Worm (Caenorhabditis elegans) whole organism, L4 larva: ENCODE measurements around the gene sre-50.

Experiments
- R02D3.7 ChIP-seq: fragments of 150-350 bp; sonication (generic microtip); optimal IDR thresholded peaks from 3 replicates; lab custom pipeline; 2014; ENCODE audit warnings: missing biosample characterization, missing genetic modification characterization
- T20F7.1 ChIP-seq: fragments of 200-800 bp; sonication (Bioruptor generic); optimal IDR thresholded peaks from 2 replicates; lab custom pipeline; 2018; ENCODE audit warnings: mild to moderate bottlenecking, missing genetic modification characterization, missing compliant biosample characterization
- Y105C5A.15 ChIP-seq: fragments of 200-800 bp; sonication (Bioruptor generic); IDR thresholded peaks from 2 replicates; pipeline ENCODE4 v1.3.6; 2022; ENCODE audit warnings: missing genetic modification characterization, missing compliant biosample characterization
- aly-2 ChIP-seq: sonication (generic microtip); optimal IDR thresholded peaks from 2 replicates; lab custom pipeline; 2018; ENCODE audit warnings: missing biosample characterization, missing genetic modification characterization
- arid-1 ChIP-seq: fragments of 200-800 bp; sonication (Bioruptor generic); conservative IDR thresholded peaks from 2 replicates; pipeline ENCODE4 v1.3.6; 2022; ENCODE audit warnings: missing genetic modification reagents, missing genetic modification characterization, missing compliant biosample characterization
- ceh-28 ChIP-seq: fragments of 150-350 bp; optimal IDR thresholded peaks from 2 replicates; lab custom pipeline; 2014; ENCODE audit warnings: missing biosample characterization, missing genetic modification reagents, missing genetic modification characterization
- ceh-44 ChIP-seq: fragments of 200-800 bp; sonication (Bioruptor generic); IDR thresholded peaks from 2 replicates; pipeline ENCODE4 v1.3.6; 2022; ENCODE audit warnings: missing genetic modification reagents, missing genetic modification characterization, missing compliant biosample characterization
- ceh-82 ChIP-seq: sonication (generic microtip); optimal IDR thresholded peaks from 2 replicates; lab custom pipeline; 2017; ENCODE audit warnings: missing biosample characterization, missing genetic modification characterization
- daf-16 ChIP-seq, 3 experiments: sonication (generic microtip); optimal IDR thresholded peaks; 2 replicates each; lab custom pipeline; 2016 to 2017; ENCODE audit warnings: missing genetic modification characterization in 3 of 3, missing genetic modification reagents in 3 of 3, mild to moderate bottlenecking in 2 of 3, missing compliant biosample characterization in 2 of 3, missing biosample characterization in 1 of 3, moderate library complexity in 1 of 3
- daf-8 ChIP-seq: fragments of 200-800 bp; sonication (Bioruptor generic); IDR thresholded peaks from 2 replicates; pipeline ENCODE4 v1.3.6; 2022; ENCODE audit warnings: missing genetic modification characterization, missing compliant biosample characterization
- dmd-6 ChIP-seq: fragments of 200-800 bp; sonication (Bioruptor generic); IDR thresholded peaks from 2 replicates; pipeline ENCODE4 v1.3.6; 2022; ENCODE audit warnings: missing genetic modification reagents, missing genetic modification characterization, missing compliant biosample characterization
- dve-1 ChIP-seq: sonication (generic microtip); optimal IDR thresholded peaks from 2 replicates; lab custom pipeline; 2017; ENCODE audit warnings: antibody characterized with exemption, mild to moderate bottlenecking, missing genetic modification characterization, missing compliant biosample characterization; ENCODE audit not compliant: insufficient read depth
- hlh-11 ChIP-seq: fragments of 200-800 bp; sonication (Bioruptor generic); optimal IDR thresholded peaks from 2 replicates; lab custom pipeline; 2018; ENCODE audit warnings: mild to moderate bottlenecking, missing genetic modification characterization, missing compliant biosample characterization
- hmg-1.1 ChIP-seq: fragments of 200-800 bp; sonication (Bioruptor generic); IDR thresholded peaks from 2 replicates; pipeline ENCODE4 v1.3.6; 2022; ENCODE audit warnings: missing genetic modification reagents, missing genetic modification characterization, missing compliant biosample characterization
- nhr-237 ChIP-seq: sonication (generic microtip); optimal IDR thresholded peaks from 2 replicates; lab custom pipeline; 2017; ENCODE audit warnings: missing biosample characterization, missing genetic modification characterization
- nhr-25 ChIP-seq: sonication (generic microtip); optimal IDR thresholded peaks from 2 replicates; lab custom pipeline; 2017; ENCODE audit warnings: missing genetic modification characterization, mild to moderate bottlenecking, missing compliant biosample characterization, antibody characterized with exemption, moderate library complexity, borderline replicate concordance; ENCODE audit not compliant: insufficient read depth
- nhr-41 ChIP-seq: fragments of 200-800 bp; sonication (Bioruptor generic); IDR thresholded peaks from 2 replicates; pipeline ENCODE4 v1.3.6; 2022; ENCODE audit warnings: missing genetic modification reagents, missing genetic modification characterization, missing compliant biosample characterization
- nhr-42 ChIP-seq: fragments of 200-800 bp; sonication (Bioruptor generic); IDR thresholded peaks from 2 replicates; pipeline ENCODE4 v1.3.6; 2022; ENCODE audit warnings: missing genetic modification characterization, missing compliant biosample characterization
- nhr-48 ChIP-seq: sonication (generic microtip); optimal IDR thresholded peaks from 2 replicates; lab custom pipeline; 2016; ENCODE audit warnings: mild to moderate bottlenecking, missing genetic modification characterization, missing compliant biosample characterization
- sdz-12 ChIP-seq: fragments of 200-800 bp; sonication (Bioruptor generic); optimal IDR thresholded peaks from 2 replicates; lab custom pipeline; 2018; ENCODE audit warnings: mild to moderate bottlenecking, missing genetic modification characterization, missing compliant biosample characterization
- zfp-2 ChIP-seq: sonication (generic microtip); optimal IDR thresholded peaks from 2 replicates; lab custom pipeline; 2016; ENCODE audit warnings: mild to moderate bottlenecking, missing genetic modification characterization, missing compliant biosample characterization
- ztf-11 ChIP-seq: fragments of 150-350 bp; optimal IDR thresholded peaks from 2 replicates; lab custom pipeline; 2014; ENCODE audit warnings: missing biosample characterization, missing genetic modification characterization

Gene sre-50

DNA sequence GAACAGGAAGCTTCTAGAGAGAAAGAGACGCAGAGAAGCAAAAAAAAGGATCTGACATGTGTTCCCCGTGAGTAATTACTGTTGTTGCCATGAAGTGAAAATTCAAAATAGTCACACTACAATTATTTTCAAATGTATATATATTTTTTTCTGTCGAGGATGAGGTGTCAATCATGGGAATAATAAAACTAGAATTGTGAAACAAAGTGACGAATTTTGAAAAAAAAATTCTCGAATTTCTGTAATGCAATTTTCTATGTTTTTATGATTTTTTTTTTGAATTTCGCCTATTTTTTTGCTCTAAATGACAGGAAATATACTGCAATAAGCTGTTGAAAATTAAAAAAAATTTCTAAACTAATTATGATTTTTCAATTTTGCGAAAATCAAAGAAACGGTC lies 49.8 kb downstream of the sre-50 start:
- TF ChIP-seq daf-16 (GFP tag; optimal IDR thresholded peaks at IDR 0.05; lab: Kevin White, UChicago) (no peak), daf-16 (tag; optimal IDR thresholded peaks at IDR 0.05; lab: Kevin White, UChicago) (no peak), aly-2 (tag; lab: Kevin White, UChicago) (no peak), nhr-25 (no peak), arid-1 (GFP tag; lab: Robert Waterston, UW) (no peak), nhr-41 (no peak), nhr-48 (tag; lab: Kevin White, UChicago) (no peak), R02D3.7 (tag; lab: Kevin White, UChicago) (no peak), Y105C5A.15 (GFP tag; lab: Robert Waterston, UW) (no peak), nhr-237 (tag; lab: Kevin White, UChicago) (no peak), ceh-82 (tag; lab: Kevin White, UChicago) (no peak), ceh-44 (GFP tag; lab: Robert Waterston, UW) (no peak), ceh-28 (tag; lab: Kevin White, UChicago) (no peak), zfp-2 (tag; lab: Kevin White, UChicago) (no peak)

DNA sequence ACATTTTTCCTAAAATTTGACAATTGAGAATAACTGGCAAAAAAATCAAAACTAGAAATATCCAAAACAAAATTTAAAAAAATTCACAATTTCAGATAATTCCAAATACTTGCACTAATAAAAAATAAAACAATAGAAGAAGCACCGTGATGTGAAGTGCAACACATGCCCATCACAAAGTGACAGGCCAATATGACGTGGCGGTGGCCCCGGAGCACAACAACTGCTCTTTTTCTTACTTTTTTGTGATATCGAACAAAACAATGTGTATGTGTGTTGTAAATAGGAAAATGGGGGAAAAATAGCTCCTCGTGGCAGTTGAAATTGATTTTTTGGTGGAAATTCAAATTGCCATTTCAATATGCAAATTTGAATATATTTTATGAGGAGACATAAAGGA lies 50.5 kb downstream of the sre-50 start:
- TF ChIP-seq ztf-11 = no peak
- TF ChIP-seq hmg-1.1 (GFP tag; lab: Robert Waterston, UW) = no peak
- TF ChIP-seq dmd-6 (GFP tag; lab: Robert Waterston, UW) = peak; percentile 86
- no peak for TF ChIP-seq arid-1 (GFP tag; lab: Robert Waterston, UW)
- TF ChIP-seq daf-8 (GFP tag; lab: Robert Waterston, UW) = no peak
- TF ChIP-seq dve-1 = peak; percentile 16
- TF ChIP-seq hlh-11 (tag; lab: Kevin White, UChicago) = peak; percentile 44
- TF ChIP-seq daf-16 (GFP tag; optimal IDR thresholded peaks at IDR 0.05; lab: Kevin White, UChicago) = peak in 1 of 2 experiments; percentile 58
- TF ChIP-seq daf-16 (tag; optimal IDR thresholded peaks at IDR 0.05; lab: Kevin White, UChicago) = no peak
- peak; percentile 13 for TF ChIP-seq T20F7.1 (GFP tag; lab: Kevin White, UChicago)
- TF ChIP-seq sdz-12 (GFP tag; lab: Kevin White, UChicago) = no peak
- TF ChIP-seq nhr-42 (GFP tag; lab: Robert Waterston, UW) = no peak
